Worm (Caenorhabditis elegans) whole organism, L1 larva: Measurements from ENCODE around the gene Y55D5A.1.

Experiments used
- C04F5.9 ChIP-seq: sonication (generic microtip); optimal IDR thresholded peaks from 2 replicates; lab custom pipeline; 2016; ENCODE audit warnings: missing genetic modification characterization, missing compliant biosample characterization
- C34B4.2 ChIP-seq: sonication (generic microtip); optimal IDR thresholded peaks from 2 replicates; lab custom pipeline; 2017; ENCODE audit warnings: mild to moderate bottlenecking, missing genetic modification characterization, missing compliant biosample characterization
- alr-1 ChIP-seq: fragments of 200-800 bp; sonication (Bioruptor generic); optimal IDR thresholded peaks from 2 replicates; lab custom pipeline; 2018; ENCODE audit warnings: borderline replicate concordance, mild to moderate bottlenecking, missing genetic modification characterization, missing compliant biosample characterization
- aly-2 ChIP-seq: fragments of 150-350 bp; optimal IDR thresholded peaks from 2 replicates; lab custom pipeline; 2014; ENCODE audit warnings: missing biosample characterization, missing genetic modification characterization
- blmp-1 ChIP-seq: fragments of 150-350 bp; optimal IDR thresholded peaks from 2 replicates; lab custom pipeline; 2014; ENCODE audit warnings: missing biosample characterization, missing genetic modification characterization
- dpl-1 ChIP-seq, 3 experiments: fragments of 150-350 bp in 2 of 3; sonication (generic microtip) in 1 of 3; optimal IDR thresholded peaks; 2 replicates each; lab custom pipeline; 2014 to 2017; ENCODE audit warnings: missing biosample characterization in 3 of 3, missing genetic modification characterization in 3 of 3, missing genetic modification reagents in 3 of 3
- dsc-1 ChIP-seq: sonication (generic microtip); optimal IDR thresholded peaks from 2 replicates; lab custom pipeline; 2016; ENCODE audit warnings: mild to moderate bottlenecking, missing genetic modification characterization, missing compliant biosample characterization
- efl-1 ChIP-seq, 4 experiments: fragments of 150-350 bp; optimal IDR thresholded peaks in 3 of 4; peaks in 1 of 4; 1 replicate in 1 of 4; 2 replicates in 3 of 4; lab custom pipeline; 2014; ENCODE audit warnings: missing biosample characterization in 2 of 4, missing genetic modification characterization in 2 of 4, missing genetic modification reagents in 2 of 4
- efl-3 ChIP-seq: fragments of 200-800 bp; sonication (Bioruptor generic); optimal IDR thresholded peaks from 2 replicates; lab custom pipeline; 2018; ENCODE audit warnings: mild to moderate bottlenecking, missing genetic modification characterization, missing compliant biosample characterization
- egl-13 ChIP-seq: sonication (generic microtip); optimal IDR thresholded peaks from 2 replicates; lab custom pipeline; 2016; ENCODE audit warnings: missing genotype, missing genetic modification reagents, missing genetic modification characterization, missing compliant biosample characterization
- egl-27 ChIP-seq, 2 experiments: fragments of 150-350 bp in 1 of 2; sonication (generic microtip); optimal IDR thresholded peaks; 3 replicates each; lab custom pipeline; 2017 to 2018; ENCODE audit warnings: missing biosample characterization in 2 of 2, missing genetic modification characterization in 2 of 2, missing genetic modification reagents in 2 of 2
- elt-3 ChIP-seq, 6 experiments: fragments of 150-350 bp in 1 of 6; sonication (generic microtip); optimal IDR thresholded peaks; 2 replicates each; lab custom pipeline; 2017 to 2018; ENCODE audit warnings: missing biosample characterization in 6 of 6, missing genetic modification characterization in 6 of 6, inconsistent platforms in 1 of 6
- ets-5 ChIP-seq: fragments of 200-800 bp; sonication (Bioruptor generic); IDR thresholded peaks from 2 replicates; pipeline ENCODE4 v1.3.6; 2022; ENCODE audit warnings: missing genetic modification characterization, missing compliant biosample characterization
- fkh-10 ChIP-seq: sonication (generic microtip); optimal IDR thresholded peaks from 2 replicates; lab custom pipeline; 2017; ENCODE audit warnings: missing biosample characterization, missing genetic modification reagents, missing genetic modification characterization
- fkh-8 ChIP-seq: sonication (generic microtip); optimal IDR thresholded peaks from 2 replicates; lab custom pipeline; 2016; ENCODE audit warnings: mild to moderate bottlenecking, missing genetic modification characterization, missing compliant biosample characterization
- grh-1 ChIP-seq: fragments of 200-800 bp; sonication (Bioruptor generic); IDR thresholded peaks from 2 replicates; pipeline ENCODE4 v1.3.6; 2022; ENCODE audit warnings: missing genetic modification reagents, missing genetic modification characterization, missing compliant biosample characterization
- hlh-17 ChIP-seq: fragments of 200-800 bp; sonication (Bioruptor generic); optimal IDR thresholded peaks from 2 replicates; lab custom pipeline; 2018; ENCODE audit warnings: missing genetic modification characterization, mild to moderate bottlenecking, missing compliant biosample characterization, moderate library complexity, borderline replicate concordance
- irx-1 ChIP-seq: sonication (generic microtip); optimal IDR thresholded peaks from 2 replicates; lab custom pipeline; 2016; ENCODE audit warnings: missing genetic modification characterization, missing compliant biosample characterization
- isw-1 ChIP-seq: fragments of 200-800 bp; sonication (Bioruptor generic); IDR thresholded peaks from 2 replicates; pipeline ENCODE4 v1.3.6; 2022; ENCODE audit warnings: missing genetic modification characterization, missing compliant biosample characterization
- lin-13 ChIP-seq: fragments of 150-350 bp; optimal IDR thresholded peaks from 2 replicates; lab custom pipeline; 2014; ENCODE audit warnings: missing biosample characterization, missing genetic modification reagents, missing genetic modification characterization
- lin-14 ChIP-seq: fragments of 200-800 bp; sonication (Bioruptor generic); optimal IDR thresholded peaks from 2 replicates; lab custom pipeline; 2018; ENCODE audit warnings: mild to moderate bottlenecking, missing genetic modification characterization, moderate library complexity, missing compliant biosample characterization
- lin-15B ChIP-seq: fragments of 150-350 bp; sonication (generic microtip); optimal IDR thresholded peaks from 3 replicates; lab custom pipeline; 2014; ENCODE audit warnings: missing biosample characterization, missing genetic modification characterization
- lin-35 ChIP-seq, 2 experiments: fragments of 150-350 bp; optimal IDR thresholded peaks; 2 replicates each; lab custom pipeline; 2014; ENCODE audit warnings: missing biosample characterization in 2 of 2, missing genetic modification characterization in 2 of 2, missing genetic modification reagents in 2 of 2
- lin-39 ChIP-seq: fragments of 150-350 bp; optimal IDR thresholded peaks from 2 replicates; lab custom pipeline; 2014; ENCODE audit warnings: missing biosample characterization, missing genetic modification reagents, missing genetic modification characterization
- lsy-2 ChIP-seq, 2 experiments: fragments of 150-350 bp; optimal IDR thresholded peaks; 2 replicates each; lab custom pipeline; 2014; ENCODE audit warnings: missing biosample characterization in 2 of 2, missing genetic modification characterization in 2 of 2
- nhr-11 ChIP-seq: fragments of 150-350 bp; optimal IDR thresholded peaks from 2 replicates; lab custom pipeline; 2014; ENCODE audit warnings: missing biosample characterization, missing genetic modification characterization
- nhr-12 ChIP-seq: sonication (generic microtip); optimal IDR thresholded peaks from 2 replicates; lab custom pipeline; 2017; ENCODE audit warnings: missing biosample characterization, missing genetic modification characterization
- nhr-20 ChIP-seq: sonication (generic microtip); optimal IDR thresholded peaks from 2 replicates; lab custom pipeline; 2016; ENCODE audit warnings: mild to moderate bottlenecking, missing genetic modification characterization, missing compliant biosample characterization
- nhr-237 ChIP-seq: fragments of 150-350 bp; optimal IDR thresholded peaks from 2 replicates; lab custom pipeline; 2014; ENCODE audit warnings: missing biosample characterization, missing genetic modification characterization
- nhr-28 ChIP-seq: fragments of 150-350 bp; optimal IDR thresholded peaks from 2 replicates; lab custom pipeline; 2014; ENCODE audit warnings: missing biosample characterization, missing genetic modification characterization
- nhr-76 ChIP-seq: sonication (generic microtip); optimal IDR thresholded peaks from 2 replicates; lab custom pipeline; 2017; ENCODE audit warnings: missing biosample characterization, missing genetic modification characterization
- nhr-84 ChIP-seq: sonication (generic microtip); optimal IDR thresholded peaks from 2 replicates; lab custom pipeline; 2017; ENCODE audit warnings: missing biosample characterization, missing genetic modification characterization
- pax-3 ChIP-seq: fragments of 200-800 bp; sonication (Bioruptor generic); optimal IDR thresholded peaks from 2 replicates; lab custom pipeline; 2018; ENCODE audit warnings: mild to moderate bottlenecking, missing genetic modification characterization, moderate library complexity, missing compliant biosample characterization
- pqm-1 ChIP-seq: sonication (generic microtip); optimal IDR thresholded peaks from 3 replicates; lab custom pipeline; 2017; ENCODE audit warnings: missing biosample characterization, missing genetic modification characterization
- snpc-4 ChIP-seq: fragments of 150-350 bp; optimal IDR thresholded peaks from 2 replicates; lab custom pipeline; 2014; ENCODE audit warnings: missing biosample characterization, missing genetic modification characterization
- snu-23 ChIP-seq: sonication (generic microtip); optimal IDR thresholded peaks from 2 replicates; lab custom pipeline; 2016; ENCODE audit warnings: missing genetic modification characterization, missing compliant biosample characterization
- sox-4 ChIP-seq: sonication (generic microtip); optimal IDR thresholded peaks from 2 replicates; lab custom pipeline; 2016; ENCODE audit warnings: missing genetic modification characterization, missing compliant biosample characterization
- sptf-1 ChIP-seq: fragments of 150-350 bp; optimal IDR thresholded peaks from 2 replicates; lab custom pipeline; 2014; ENCODE audit warnings: missing biosample characterization, missing genetic modification characterization
- tlp-1 ChIP-seq: fragments of 150-350 bp; optimal IDR thresholded peaks from 2 replicates; lab custom pipeline; 2014; ENCODE audit warnings: missing biosample characterization, missing genetic modification characterization
- unc-30 ChIP-seq: sonication (generic microtip); optimal IDR thresholded peaks from 2 replicates; lab custom pipeline; 2017; ENCODE audit warnings: missing biosample characterization, missing genetic modification characterization
- unc-62 ChIP-seq: fragments of 150-350 bp; optimal IDR thresholded peaks from 2 replicates; lab custom pipeline; 2014; ENCODE audit warnings: missing biosample characterization, missing genetic modification reagents, missing genetic modification characterization
- vab-15 ChIP-seq: sonication (generic microtip); optimal IDR thresholded peaks from 2 replicates; lab custom pipeline; 2017; ENCODE audit warnings: missing genotype, mild to moderate bottlenecking, missing genetic modification characterization, missing compliant biosample characterization

Gene Y55D5A.1

DNA sequence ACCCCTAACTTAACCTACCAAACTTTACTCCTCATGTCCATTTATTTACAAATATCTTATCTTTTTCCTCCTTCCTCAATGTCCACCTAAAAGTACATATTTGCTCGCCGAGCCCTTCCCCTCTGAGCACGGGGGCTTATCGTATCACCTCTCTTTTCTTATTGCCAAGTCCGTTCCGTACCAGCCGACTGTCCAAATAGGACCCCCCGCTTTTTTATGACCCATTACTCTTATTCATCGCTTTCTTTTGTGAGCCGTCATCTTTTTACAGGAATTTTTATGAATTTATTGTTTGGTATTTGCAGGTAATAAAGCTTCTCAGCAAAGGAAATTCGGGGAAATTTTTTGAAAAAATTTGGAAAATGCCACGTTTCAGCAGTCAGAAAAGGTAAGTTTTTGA is at the start of gene Y55D5A.1:
Y55D5A.1 (plus strand) TSS at position 301 of the 400 bp plus-strand sequence.
- no peak for TF ChIP-seq lin-39
- TF ChIP-seq snpc-4 (tag; lab: Kevin White, UChicago), result no peak
- no peak for TF ChIP-seq nhr-76 (tag; lab: Kevin White, UChicago)
- no peak for TF ChIP-seq lin-15B (tag; lab: Kevin White, UChicago)
- TF ChIP-seq C04F5.9 (tag; lab: Kevin White, UChicago), result no peak
- no peak for TF ChIP-seq dpl-1 (GFP tag; optimal IDR thresholded peaks at IDR 0.05; lab: Kevin White, UChicago)
- TF ChIP-seq tlp-1 (tag; lab: Kevin White, UChicago), result no peak
- no peak for TF ChIP-seq nhr-12 (tag; lab: Kevin White, UChicago)
- no peak for TF ChIP-seq lin-35 (GFP tag; optimal IDR thresholded peaks at IDR 0.05; lab: Kevin White, UChicago)
- no peak for TF ChIP-seq sptf-1 (tag; lab: Kevin White, UChicago)
- TF ChIP-seq fkh-10 (GFP tag; lab: Kevin White, UChicago), result no peak
- TF ChIP-seq dsc-1 (tag; lab: Kevin White, UChicago), result no peak
- TF ChIP-seq nhr-237 (tag; lab: Kevin White, UChicago), result no peak
- no peak for TF ChIP-seq ets-5
- no peak for TF ChIP-seq nhr-28 (tag; lab: Kevin White, UChicago)
- no peak for TF ChIP-seq elt-3 (tag; optimal IDR thresholded peaks at IDR 0.05; lab: Kevin White, UChicago)
- TF ChIP-seq aly-2 (tag; lab: Kevin White, UChicago), result no peak
- TF ChIP-seq unc-62 (GFP tag; lab: Kevin White, UChicago), result no peak
- no peak for TF ChIP-seq unc-30 (tag; lab: Kevin White, UChicago)
- no peak for TF ChIP-seq vab-15

DNA sequence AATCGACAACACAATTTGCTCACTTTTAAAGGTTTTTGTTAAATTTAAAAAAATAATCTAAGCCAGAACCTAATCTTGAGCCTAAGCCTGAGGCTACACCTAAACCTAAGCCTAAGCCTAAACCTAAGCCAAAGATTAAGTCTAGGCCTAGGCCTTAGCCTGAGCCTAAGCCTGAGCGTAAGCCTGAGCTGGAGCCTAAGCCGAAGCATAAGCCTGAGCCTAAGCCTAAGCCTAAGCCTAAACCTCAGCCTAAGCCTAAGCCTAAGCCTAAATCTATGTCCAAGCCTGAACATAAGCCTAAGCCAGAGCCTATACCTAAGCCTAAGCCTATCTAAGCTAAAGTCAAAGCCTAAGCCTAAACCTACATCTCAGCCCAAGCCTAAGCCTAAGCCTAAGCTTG is 44.4 kb upstream of the Y55D5A.1 start:
- TF ChIP-seq nhr-76 (tag; lab: Kevin White, UChicago) (no peak), fkh-8 (tag; lab: Kevin White, UChicago) (no peak), efl-3 (GFP tag; lab: Kevin White, UChicago) (no peak), pax-3 (tag; lab: Kevin White, UChicago) (no peak), blmp-1 (no peak), ets-5 (no peak), egl-27 (tag; optimal IDR thresholded peaks at IDR 0.05; lab: Kevin White, UChicago) (no peak), unc-62 (GFP tag; lab: Kevin White, UChicago) (no peak), hlh-17 (no peak), lin-35 (GFP tag; optimal IDR thresholded peaks at IDR 0.05; lab: Kevin White, UChicago) (no peak), snu-23 (GFP tag; lab: Kevin White, UChicago) (no peak), nhr-84 (tag; lab: Kevin White, UChicago) (no peak), nhr-11 (tag; lab: Kevin White, UChicago) (no peak), nhr-20 (tag; lab: Kevin White, UChicago) (no peak), irx-1 (tag; lab: Kevin White, UChicago) (no peak), C34B4.2 (no peak)

- TF ChIP-seq efl-3 (GFP tag; lab: Kevin White, UChicago), result no peak
- no peak for TF ChIP-seq efl-1 (optimal IDR thresholded peaks at IDR 0.05; lab: Kevin White, UChicago)
- peak in 1 of 2 experiments; percentile 3 for TF ChIP-seq efl-1 (GFP tag; optimal IDR thresholded peaks at IDR 0.05 in 1 of 2; lab: Kevin White, UChicago)
Observed at ce11 chrIII:2941578-2941977, 40.6 kb upstream of the Y55D5A.1 start.

DNA sequence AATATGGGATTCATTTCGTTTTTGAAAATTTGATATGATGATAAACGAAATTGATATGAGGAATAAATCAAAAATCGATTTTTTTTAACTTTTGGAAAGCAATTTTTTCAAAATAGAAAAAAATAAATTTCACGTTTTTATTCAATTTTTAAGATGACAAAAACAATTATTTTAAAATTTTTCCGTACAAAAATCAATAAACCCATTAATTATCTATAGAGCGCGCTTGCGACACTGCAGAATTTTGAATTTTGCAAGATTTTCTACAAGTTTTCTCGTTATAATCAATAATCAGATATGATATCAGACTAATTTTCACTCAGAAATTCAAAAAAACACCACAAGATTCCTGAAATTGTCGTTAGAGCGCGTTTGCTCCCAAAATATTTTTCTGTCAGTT is 38.2 kb upstream of the Y55D5A.1 start, which contains the start of gene R10F2.6:
R10F2.6 (minus strand) TSS at position 101 of the 400 bp plus-strand sequence.
- TF ChIP-seq fkh-8 (tag; lab: Kevin White, UChicago), result no peak
- TF ChIP-seq sox-4 (tag; lab: Kevin White, UChicago), result no peak
- no peak for TF ChIP-seq alr-1 (tag; lab: Kevin White, UChicago)
- no peak for TF ChIP-seq pqm-1 (tag; lab: Kevin White, UChicago)
- TF ChIP-seq grh-1 (GFP tag; lab: Robert Waterston, UW), result no peak
- TF ChIP-seq aly-2 (tag; lab: Kevin White, UChicago), result no peak
- no peak for TF ChIP-seq elt-3 (tag; optimal IDR thresholded peaks at IDR 0.05; lab: Kevin White, UChicago)
- TF ChIP-seq egl-13 (tag; lab: Kevin White, UChicago), result no peak
- TF ChIP-seq lin-14 (GFP tag; lab: Kevin White, UChicago), result no peak
- TF ChIP-seq unc-62 (GFP tag; lab: Kevin White, UChicago), result no peak
- TF ChIP-seq snpc-4 (tag; lab: Kevin White, UChicago), result no peak
- TF ChIP-seq lsy-2 (tag; optimal IDR thresholded peaks at IDR 0.05; lab: Kevin White, UChicago), result no peak
- no peak for TF ChIP-seq isw-1
- TF ChIP-seq lin-13 (GFP tag; lab: Kevin White, UChicago), result no peak
